Fruit fly (Drosophila melanogaster) whole organism, embryonic: ENCODE measurements around the gene Epp.

Source experiments
- Abd-B ChIP-seq: fragments of 200-800 bp; sonication (Bioruptor generic); optimal IDR thresholded peaks from 2 replicates; lab custom pipeline; 2018; ENCODE audit warnings: missing biosample characterization, mild to moderate bottlenecking, missing genetic modification characterization, moderate library complexity
- Awh ChIP-seq: fragments of 200-800 bp; sonication (Bioruptor generic); IDR thresholded peaks from 2 replicates; pipeline ENCODE4, ENCODE4 v1.3.6; 2022; ENCODE audit warnings: missing biosample characterization, missing genetic modification characterization
- B-H2 ChIP-seq: fragments of 200-800 bp; sonication (Bioruptor generic); optimal IDR thresholded peaks from 2 replicates; lab custom pipeline; 2018; ENCODE audit warnings: missing biosample characterization, mild to moderate bottlenecking, missing genetic modification characterization
- CG10274 ChIP-seq: fragments of 200-800 bp; sonication (Bioruptor generic); optimal IDR thresholded peaks from 3 replicates; lab custom pipeline; 2017; ENCODE audit warnings: missing biosample characterization, mild to moderate bottlenecking, missing genetic modification characterization
- CG10654 ChIP-seq: fragments of 200-800 bp; sonication (Bioruptor generic); optimal IDR thresholded peaks from 2 replicates; lab custom pipeline; 2016; ENCODE audit warnings: missing biosample characterization, missing genetic modification characterization
- CG11085 ChIP-seq: fragments of 200-800 bp; sonication (Bioruptor generic); IDR thresholded peaks from 2 replicates; pipeline ENCODE4 v1.3.6; 2022; ENCODE audit warnings: missing biosample characterization, missing genetic modification characterization
- CG11398 ChIP-seq: fragments of 200-800 bp; sonication (Bioruptor generic); optimal IDR thresholded peaks from 2 replicates; lab custom pipeline; 2016; ENCODE audit warnings: missing biosample characterization, missing genetic modification characterization
- CG11504 ChIP-seq: fragments of 200-800 bp; sonication (Bioruptor generic); optimal IDR thresholded peaks from 3 replicates; lab custom pipeline; 2019; ENCODE audit warnings: missing biosample characterization, mild to moderate bottlenecking, missing genetic modification characterization, moderate library complexity
- CG11723 ChIP-seq: fragments of 200-800 bp; sonication (Bioruptor generic); optimal IDR thresholded peaks from 2 replicates; lab custom pipeline; 2017; ENCODE audit warnings: missing biosample characterization, mild to moderate bottlenecking, missing genetic modification characterization
- CG12744 ChIP-seq: fragments of 200-800 bp; sonication (Bioruptor generic); optimal IDR thresholded peaks from 2 replicates; lab custom pipeline; 2016; ENCODE audit warnings: missing biosample characterization, missing genetic modification characterization
- CG17385 ChIP-seq: fragments of 200-800 bp; sonication (Bioruptor generic); optimal IDR thresholded peaks from 3 replicates; lab custom pipeline; 2018; ENCODE audit warnings: missing biosample characterization, mild to moderate bottlenecking, missing genetic modification characterization
- CG2712 ChIP-seq: fragments of 200-800 bp; optimal IDR thresholded peaks from 3 replicates; lab custom pipeline; 2019; ENCODE audit warnings: missing biosample characterization, mild to moderate bottlenecking, missing genetic modification characterization, moderate library complexity
- CG2889 ChIP-seq: fragments of 200-800 bp; sonication (Bioruptor generic); IDR thresholded peaks from 3 replicates; pipeline ENCODE4 v1.3.6; 2022; ENCODE audit warnings: missing biosample characterization, missing genetic modification characterization
- CG30020 ChIP-seq: fragments of 200-800 bp; optimal IDR thresholded peaks from 2 replicates; lab custom pipeline; 2019; ENCODE audit warnings: missing biosample characterization, mild to moderate bottlenecking, missing genetic modification characterization, moderate library complexity
- CG3995 ChIP-seq: fragments of 200-800 bp; sonication (Bioruptor generic); optimal IDR thresholded peaks from 3 replicates; lab custom pipeline; 2016; ENCODE audit warnings: missing biosample characterization, missing genetic modification characterization
- CG42726 ChIP-seq: fragments of 200-800 bp; sonication (Bioruptor generic); IDR thresholded peaks from 2 replicates; pipeline ENCODE4 v1.3.6; 2022; ENCODE audit warnings: missing biosample characterization, missing genetic modification characterization; ENCODE audit not compliant: partially characterized antibody
- CG4820 ChIP-seq: fragments of 200-800 bp; sonication (Bioruptor generic); optimal IDR thresholded peaks from 3 replicates; lab custom pipeline; 2016; ENCODE audit warnings: missing biosample characterization, missing genetic modification characterization
- CG6254 ChIP-seq: fragments of 200-800 bp; sonication (Bioruptor generic); optimal IDR thresholded peaks from 3 replicates; lab custom pipeline; 2017; ENCODE audit warnings: mild to moderate bottlenecking, missing biosample characterization, missing genetic modification reagents, missing genetic modification characterization
- CG8924 ChIP-seq: fragments of 200-800 bp; optimal IDR thresholded peaks from 3 replicates; lab custom pipeline; 2019; ENCODE audit warnings: missing biosample characterization, mild to moderate bottlenecking, missing genetic modification characterization, moderate library complexity
- CG8944 ChIP-seq: fragments of 200-800 bp; sonication (Bioruptor generic); optimal IDR thresholded peaks from 3 replicates; lab custom pipeline; 2016; ENCODE audit warnings: missing biosample characterization, missing genetic modification characterization
- CG9609 ChIP-seq: fragments of 200-800 bp; sonication (Bioruptor generic); optimal IDR thresholded peaks from 3 replicates; lab custom pipeline; 2016; ENCODE audit warnings: missing biosample characterization, missing genetic modification characterization
- CG9932 ChIP-seq: fragments of 200-800 bp; sonication (Bioruptor generic); IDR thresholded peaks from 2 replicates; pipeline ENCODE4 v1.3.6; 2022; ENCODE audit warnings: missing biosample characterization, missing genetic modification characterization
- Chrac-16 ChIP-seq: fragments of 200-800 bp; sonication (Bioruptor generic); optimal IDR thresholded peaks from 3 replicates; lab custom pipeline; 2016; ENCODE audit warnings: missing biosample characterization, missing genetic modification characterization
- CoRest ChIP-seq: fragments of 200-800 bp; sonication (Bioruptor generic); optimal IDR thresholded peaks from 3 replicates; lab custom pipeline; 2018; ENCODE audit warnings: missing biosample characterization, mild to moderate bottlenecking, missing genetic modification characterization, moderate library complexity
- D ChIP-seq, 2 experiments: fragments of 200-800 bp in 1 of 2; fragments of >200 bp in 1 of 2; sonication (Bioruptor generic) in 1 of 2; optimal IDR thresholded peaks; 2 replicates in 1 of 2; 3 replicates in 1 of 2; lab custom pipeline; 2017; ENCODE audit warnings: mild to moderate bottlenecking in 1 of 2, missing biosample characterization in 1 of 2, missing genetic modification characterization in 1 of 2, missing genetic modification reagents in 1 of 2
- D19A ChIP-seq: fragments of 200-800 bp; optimal IDR thresholded peaks from 3 replicates; lab custom pipeline; 2019; ENCODE audit warnings: missing biosample characterization, mild to moderate bottlenecking, missing genetic modification characterization, moderate library complexity
- Dfd ChIP-seq, 2 experiments: fragments of >200 bp; optimal IDR thresholded peaks; 2 replicates each; lab custom pipeline; 2017; ENCODE audit warnings: missing biosample characterization in 2 of 2, missing genetic modification characterization in 2 of 2
- Drgx ChIP-seq: fragments of 200-800 bp; sonication (Bioruptor generic); IDR thresholded peaks from 2 replicates; pipeline ENCODE4 v1.3.6; 2022; ENCODE audit warnings: missing biosample characterization, missing genetic modification characterization
- HLH3B ChIP-seq: fragments of 200-800 bp; sonication (Bioruptor generic); IDR thresholded peaks from 2 replicates; pipeline ENCODE4 v1.3.6; 2022; ENCODE audit warnings: missing biosample characterization, missing genetic modification characterization
- Hmx ChIP-seq: fragments of 200-800 bp; sonication (Bioruptor generic); optimal IDR thresholded peaks from 2 replicates; lab custom pipeline; 2016; ENCODE audit warnings: missing biosample characterization, missing genetic modification characterization
- Hr3 ChIP-seq: fragments of 200-800 bp; sonication (Bioruptor generic); optimal IDR thresholded peaks from 3 replicates; lab custom pipeline; 2016; ENCODE audit warnings: missing biosample characterization, missing genetic modification characterization
- Lhr ChIP-seq: fragments of 200-800 bp; sonication (Bioruptor generic); optimal IDR thresholded peaks from 3 replicates; lab custom pipeline; 2017; ENCODE audit warnings: mild to moderate bottlenecking, missing biosample characterization, missing genetic modification reagents, missing genetic modification characterization
- Mes4 ChIP-seq: fragments of 200-800 bp; sonication (Bioruptor generic); optimal IDR thresholded peaks from 2 replicates; lab custom pipeline; 2016; ENCODE audit warnings: missing biosample characterization, missing genetic modification characterization
- PHDP ChIP-seq: fragments of 200-800 bp; sonication (Bioruptor generic); optimal IDR thresholded peaks from 3 replicates; lab custom pipeline; 2018; ENCODE audit warnings: missing biosample characterization, mild to moderate bottlenecking, missing genetic modification characterization, moderate library complexity
- Six4 ChIP-seq: fragments of 200-800 bp; sonication (Bioruptor generic); optimal IDR thresholded peaks from 2 replicates; lab custom pipeline; 2016; ENCODE audit warnings: missing biosample characterization, missing genetic modification characterization
- aop ChIP-seq: fragments of 200-800 bp; sonication (Bioruptor generic); IDR thresholded peaks from 2 replicates; pipeline ENCODE4 v1.3.6; 2022; ENCODE audit warnings: missing biosample characterization, missing genetic modification characterization
- cad ChIP-seq: fragments of >200 bp; optimal IDR thresholded peaks from 2 replicates; lab custom pipeline; 2017; ENCODE audit warnings: missing biosample characterization, missing genetic modification characterization
- dan ChIP-seq: fragments of 200-800 bp; sonication (Bioruptor generic); IDR thresholded peaks from 2 replicates; pipeline ENCODE4 v1.3.6; 2022; ENCODE audit warnings: missing biosample characterization, missing genetic modification characterization
- kni ChIP-seq: fragments of 200-800 bp; sonication (Bioruptor generic); optimal IDR thresholded peaks from 3 replicates; lab custom pipeline; 2017; ENCODE audit warnings: mild to moderate bottlenecking, missing biosample characterization, missing genetic modification reagents, missing genetic modification characterization
- lbe ChIP-seq: fragments of 200-800 bp; sonication (Bioruptor generic); optimal IDR thresholded peaks from 2 replicates; lab custom pipeline; 2016; ENCODE audit warnings: missing biosample characterization, mild to moderate bottlenecking, missing genetic modification characterization
- lilli ChIP-seq: fragments of 200-800 bp; sonication (Bioruptor generic); optimal IDR thresholded peaks from 3 replicates; lab custom pipeline; 2016; ENCODE audit warnings: missing biosample characterization, missing genetic modification characterization
- mld ChIP-seq: fragments of 200-800 bp; sonication (Bioruptor generic); IDR thresholded peaks from 3 replicates; pipeline ENCODE4 v1.3.6; 2022; ENCODE audit warnings: missing biosample characterization, missing genetic modification characterization; ENCODE audit not compliant: partially characterized antibody
- nerfin-2 ChIP-seq: fragments of 200-800 bp; sonication (Bioruptor generic); IDR thresholded peaks from 2 replicates; pipeline ENCODE4 v1.3.6; 2022; ENCODE audit warnings: missing biosample characterization, missing genetic modification characterization; ENCODE audit not compliant: partially characterized antibody
- nmo ChIP-seq: fragments of 200-800 bp; sonication (Bioruptor generic); optimal IDR thresholded peaks from 2 replicates; lab custom pipeline; 2018; ENCODE audit warnings: missing biosample characterization, mild to moderate bottlenecking, missing genetic modification characterization, moderate library complexity
- onecut ChIP-seq: fragments of 200-800 bp; sonication (Bioruptor generic); IDR thresholded peaks from 2 replicates; pipeline ENCODE4 v1.3.6; 2022; ENCODE audit warnings: missing biosample characterization, missing genetic modification characterization
- slbo ChIP-seq: fragments of 200-800 bp; sonication (Bioruptor generic); IDR thresholded peaks from 2 replicates; pipeline ENCODE4 v1.3.6; 2022; ENCODE audit warnings: missing biosample characterization, missing genetic modification characterization
- tio ChIP-seq: fragments of 200-800 bp; sonication (Bioruptor generic); optimal IDR thresholded peaks from 2 replicates; lab custom pipeline; 2017; ENCODE audit warnings: missing biosample characterization, missing genetic modification characterization, inconsistent platforms
- tna ChIP-seq: fragments of 200-800 bp; sonication (Bioruptor generic); IDR thresholded peaks from 2 replicates; pipeline ENCODE4 v1.3.6; 2022; ENCODE audit warnings: missing biosample characterization, missing genetic modification characterization; ENCODE audit not compliant: partially characterized antibody
- wor ChIP-seq: fragments of 200-800 bp; sonication (Bioruptor generic); IDR thresholded peaks from 2 replicates; pipeline ENCODE4 v1.3.6; 2022; ENCODE audit warnings: missing biosample characterization, missing genetic modification characterization

Gene Epp

dm6 chr3R:23958091-23958838, 34.5 kb downstream of the Epp start, which contains the start of the genes GluProRS and AP-1sigma (continued):
- TF ChIP-seq cad (GFP tag; lab: Kevin White, UChicago) (no peak), Abd-B (GFP tag; lab: Kevin White, UChicago) (peak; percentile 92), slbo (GFP tag; lab: Robert Waterston, UW) (peak; percentile 98), CG8924 (tag; lab: Kevin White, UChicago) (peak; percentile 88), Drgx (GFP tag; lab: Robert Waterston, UW) (peak; percentile 92), Awh (GFP tag; lab: Robert Waterston, UW) (peak; percentile 93), CG2889 (GFP tag; lab: Robert Waterston, UW) (peak; percentile 92), CG8944 (GFP tag; lab: Kevin White, UChicago) (peak; percentile 86), D (optimal IDR thresholded peaks at IDR 0.05; lab: Kevin White, UChicago) (no peak), D (GFP tag; optimal IDR thresholded peaks at IDR 0.05; lab: Kevin White, UChicago) (peak; percentile 75), Lhr (GFP tag; lab: Kevin White, UChicago) (peak; percentile 74), lilli (GFP tag; lab: Kevin White, UChicago) (peak; percentile 95), CG4820 (GFP tag; lab: Kevin White, UChicago) (peak; percentile 92), mld (GFP tag; lab: Robert Waterston, UW) (peak; percentile 86; the same call in 2 of the 3 replicates), onecut (GFP tag; lab: Robert Waterston, UW) (peak; percentile 82), kni (GFP tag; lab: Kevin White, UChicago) (peak; percentile 51), Hmx (GFP tag; lab: Kevin White, UChicago) (no peak), CG11398 (GFP tag; lab: Kevin White, UChicago) (peak; percentile 28), tio (GFP tag; lab: Kevin White, UChicago) (peak; percentile 87), lbe (peak; percentile 81), Chrac-16 (peak; percentile 92), CoRest (tag; lab: Kevin White, UChicago) (peak; percentile 92), CG2712 (tag; lab: Kevin White, UChicago) (peak; percentile 92), CG9609 (GFP tag; lab: Kevin White, UChicago) (peak; percentile 72), CG11085 (peak; percentile 95), Dfd (GFP tag; optimal IDR thresholded peaks at IDR 0.05; lab: Kevin White, UChicago) (no peak), CG10654 (GFP tag; lab: Kevin White, UChicago) (peak; percentile 92), Hr3 (GFP tag; lab: Kevin White, UChicago) (peak; percentile 93), CG30020 (peak; percentile 74), CG11723 (GFP tag; lab: Kevin White, UChicago) (peak; percentile 73), CG6254 (GFP tag; lab: Kevin White, UChicago) (peak; percentile 66), dan (GFP tag; lab: Robert Waterston, UW) (peak; percentile 93), wor (GFP tag; lab: Robert Waterston, UW) (peak; percentile 93), nmo (peak; percentile 93), CG3995 (GFP tag; lab: Kevin White, UChicago) (peak; percentile 83), CG17385 (GFP tag; lab: Kevin White, UChicago) (peak; percentile 97), nerfin-2 (GFP tag; lab: Robert Waterston, UW) (peak; percentile 88), D19A (tag; lab: Kevin White, UChicago) (peak; percentile 73), CG11504 (tag; lab: Kevin White, UChicago) (no peak), B-H2 (GFP tag; lab: Kevin White, UChicago) (peak; percentile 86), CG9932 (GFP tag; lab: Robert Waterston, UW) (peak; percentile 99), PHDP (tag; lab: Kevin White, UChicago) (peak; percentile 87), CG10274 (GFP tag; lab: Kevin White, UChicago) (peak; percentile 56), CG42726 (GFP tag; lab: Robert Waterston, UW) (peak; percentile 91), CG12744 (GFP tag; lab: Kevin White, UChicago) (peak; percentile 62), Mes4 (GFP tag; lab: Kevin White, UChicago) (peak; percentile 62), HLH3B (GFP tag; lab: Robert Waterston, UW) (peak; percentile 97), aop (peak; percentile 75), Six4 (GFP tag; lab: Kevin White, UChicago) (peak; percentile 87), tna (GFP tag; lab: Robert Waterston, UW) (peak; percentile 76; the same call in 1 of the 2 replicates)
